Worm (Caenorhabditis elegans): ENCODE results near the gene Y73B6BL.37.

Gene Y73B6BL.37

DNA sequence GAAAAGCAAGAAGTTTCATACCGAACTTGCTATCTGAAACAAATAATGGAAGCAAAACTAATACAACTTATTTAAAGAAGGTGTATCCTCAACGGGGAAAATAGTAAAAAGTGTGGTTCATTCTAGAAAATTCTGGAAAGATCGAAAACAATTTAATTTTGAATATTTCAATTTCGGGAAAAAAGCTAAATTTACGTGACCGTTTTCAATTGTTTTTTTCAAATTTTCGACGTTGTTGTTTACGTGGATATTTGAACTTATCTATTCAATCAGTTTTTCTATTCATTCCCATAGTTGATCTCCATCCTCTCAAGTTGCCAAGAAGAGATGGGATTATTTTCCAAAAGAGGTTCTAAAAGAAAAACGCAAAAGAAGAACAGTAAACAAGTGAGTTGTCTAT lies 48.8 kb downstream of the Y73B6BL.37 start, which contains the start of gene C01G5.3:
TSS of gene C01G5.3 (plus strand) at position 301 of the 400 bp plus-strand sequence.
- no peak for TF ChIP-seq ceh-82 (tag; optimal IDR thresholded peaks at IDR 0.05)
- TF ChIP-seq lin-39 (tag; optimal IDR thresholded peaks at IDR 0.05): no peak
- no peak for TF ChIP-seq unc-130 (GFP tag; optimal IDR thresholded peaks at IDR 0.05)
